Worm (Caenorhabditis elegans): ENCODE measurements around the gene F12E12.2.

- TF ChIP-seq snpc-4 (tag; optimal IDR thresholded peaks at IDR 0.05), result no peak
- no peak for TF ChIP-seq lin-13 (GFP tag; optimal IDR thresholded peaks at IDR 0.05)
- TF ChIP-seq duxl-1 (tag; optimal IDR thresholded peaks at IDR 0.05; ENCODE audit: poor library complexity), result no peak
- TF ChIP-seq dmd-9 (GFP tag; IDR thresholded peaks at IDR 0.05), result no peak
- TF ChIP-seq ztf-7 (tag; optimal IDR thresholded peaks at IDR 0.05), result no peak
- TF ChIP-seq lir-3 (tag; optimal IDR thresholded peaks at IDR 0.05), result no peak
- no peak for TF ChIP-seq nhr-6 (tag; optimal IDR thresholded peaks at IDR 0.05)
- no peak for TF ChIP-seq pha-4 (GFP tag; IDR thresholded peaks at IDR 0.05)
- TF ChIP-seq pha-4 (tag; optimal IDR thresholded peaks at IDR 0.05), result no peak
- TF ChIP-seq F44E2.7 (GFP tag; IDR thresholded peaks at IDR 0.05), result no peak
- TF ChIP-seq fkh-10 (GFP tag; optimal IDR thresholded peaks at IDR 0.05), result no peak
Measured at ce11 chrII:3694664-3695063, 45.1 kb upstream of the F12E12.2 start, which contains the start of gene srx-102.

Measured in whole organism, L4 larva.